Worm (Caenorhabditis elegans) whole organism, L4 larva: ENCODE results near the gene twk-8.

Source experiments
- F49E8.2 ChIP-seq: sonication (generic microtip); optimal IDR thresholded peaks from 2 replicates; lab custom pipeline; 2016; ENCODE audit warnings: missing compliant biosample characterization, mild to moderate bottlenecking, missing genetic modification characterization, borderline replicate concordance
- T20F7.1 ChIP-seq: fragments of 200-800 bp; sonication (Bioruptor generic); optimal IDR thresholded peaks from 2 replicates; lab custom pipeline; 2018; ENCODE audit warnings: mild to moderate bottlenecking, missing genetic modification characterization, missing compliant biosample characterization
- T26A8.4 ChIP-seq: fragments of 200-800 bp; sonication (Bioruptor generic); IDR thresholded peaks from 2 replicates; pipeline ENCODE4 v1.3.6; 2022; ENCODE audit warnings: missing genetic modification characterization, missing compliant biosample characterization
- Y48G9A.11 ChIP-seq: fragments of 200-800 bp; sonication (Bioruptor generic); IDR thresholded peaks from 2 replicates; pipeline ENCODE4 v1.3.6; 2022; ENCODE audit warnings: missing genetic modification reagents, missing genetic modification characterization, missing compliant biosample characterization
- Y75B8A.6 ChIP-seq: fragments of 200-800 bp; sonication (Bioruptor generic); IDR thresholded peaks from 2 replicates; pipeline ENCODE4 v1.3.6; 2022; ENCODE audit warnings: missing genetic modification reagents, missing genetic modification characterization, missing compliant biosample characterization
- aha-1 ChIP-seq: fragments of 150-350 bp; peaks from one replicate; lab custom pipeline; 2014; ENCODE audit warnings: missing biosample characterization, missing genetic modification characterization
- aly-2 ChIP-seq: sonication (generic microtip); optimal IDR thresholded peaks from 2 replicates; lab custom pipeline; 2018; ENCODE audit warnings: missing biosample characterization, missing genetic modification characterization
- ama-1 ChIP-seq: fragments of 150-350 bp; optimal IDR thresholded peaks from 2 replicates; lab custom pipeline; 2014; ENCODE audit warnings: inconsistent platforms, mixed read lengths
- attf-4 ChIP-seq: sonication (generic microtip); optimal IDR thresholded peaks from 3 replicates; lab custom pipeline; 2017; ENCODE audit warnings: missing biosample characterization, missing genetic modification characterization
- ceh-20 ChIP-seq: fragments of 200-800 bp; sonication (Bioruptor generic); IDR thresholded peaks from 2 replicates; pipeline ENCODE4 v1.3.6; 2022; ENCODE audit warnings: missing genetic modification reagents, missing genetic modification characterization, missing compliant biosample characterization
- ceh-32 ChIP-seq: sonication (generic microtip); optimal IDR thresholded peaks from 2 replicates; lab custom pipeline; 2016; ENCODE audit warnings: mild to moderate bottlenecking, missing genetic modification characterization, missing compliant biosample characterization; ENCODE audit not compliant: poor library complexity
- ces-1 ChIP-seq: fragments of 150-350 bp; sonication (generic microtip); optimal IDR thresholded peaks from 4 replicates; lab custom pipeline; 2014; ENCODE audit warnings: missing biosample characterization, missing genetic modification reagents, missing genetic modification characterization
- cey-2 ChIP-seq: sonication (generic microtip); optimal IDR thresholded peaks from 3 replicates; lab custom pipeline; 2017; ENCODE audit warnings: missing genetic modification characterization, mild to moderate bottlenecking, missing compliant biosample characterization, antibody characterized with exemption, borderline replicate concordance; ENCODE audit not compliant: insufficient read depth
- ctbp-1 ChIP-seq: fragments of 200-800 bp; sonication (Bioruptor generic); IDR thresholded peaks from 2 replicates; pipeline ENCODE4 v1.3.6; 2022; ENCODE audit warnings: missing genetic modification reagents, missing genetic modification characterization, missing compliant biosample characterization
- daf-12 ChIP-seq: fragments of 150-350 bp; optimal IDR thresholded peaks from 2 replicates; lab custom pipeline; 2014; ENCODE audit warnings: missing biosample characterization, missing genetic modification reagents, missing genetic modification characterization
- daf-8 ChIP-seq: fragments of 200-800 bp; sonication (Bioruptor generic); IDR thresholded peaks from 2 replicates; pipeline ENCODE4 v1.3.6; 2022; ENCODE audit warnings: missing genetic modification characterization, missing compliant biosample characterization
- dmd-8 ChIP-seq: fragments of 200-800 bp; sonication (Bioruptor generic); IDR thresholded peaks from 2 replicates; pipeline ENCODE4 v1.3.6; 2022; ENCODE audit warnings: missing genetic modification characterization, missing compliant biosample characterization
- egl-43 ChIP-seq: fragments of 200-800 bp; sonication (Bioruptor generic); IDR thresholded peaks from 2 replicates; pipeline ENCODE4 v1.3.6; 2022; ENCODE audit warnings: missing genetic modification reagents, missing genetic modification characterization, missing compliant biosample characterization
- fos-1 ChIP-seq: fragments of 150-350 bp; optimal IDR thresholded peaks from 2 replicates; lab custom pipeline; 2014; ENCODE audit warnings: missing biosample characterization, missing genetic modification characterization
- hlh-30 ChIP-seq: sonication (generic microtip); optimal IDR thresholded peaks from 2 replicates; lab custom pipeline; 2017; ENCODE audit warnings: antibody characterized with exemption, mild to moderate bottlenecking, missing genetic modification characterization, missing compliant biosample characterization; ENCODE audit not compliant: insufficient read depth
- jun-1 ChIP-seq: fragments of 150-350 bp; optimal IDR thresholded peaks from 2 replicates; lab custom pipeline; 2014; ENCODE audit warnings: missing biosample characterization, missing genetic modification reagents, missing genetic modification characterization
- lim-7 ChIP-seq: fragments of 200-800 bp; sonication (Bioruptor generic); IDR thresholded peaks from 2 replicates; pipeline ENCODE4 v1.3.6; 2022; ENCODE audit warnings: missing genetic modification characterization, missing compliant biosample characterization
- lin-1 ChIP-seq: fragments of 200-800 bp; sonication (Bioruptor generic); IDR thresholded peaks from 2 replicates; pipeline ENCODE4 v1.3.6; 2022; ENCODE audit warnings: missing genetic modification reagents, missing genetic modification characterization, missing compliant biosample characterization
- lin-13 ChIP-seq: fragments of 150-350 bp; optimal IDR thresholded peaks from 2 replicates; lab custom pipeline; 2014; ENCODE audit warnings: missing biosample characterization, missing genetic modification reagents, missing genetic modification characterization
- lin-38 ChIP-seq: fragments of 200-800 bp; sonication (Bioruptor generic); IDR thresholded peaks from 2 replicates; pipeline ENCODE4 v1.3.6; 2022; ENCODE audit warnings: missing genetic modification reagents, missing genetic modification characterization, missing compliant biosample characterization
- lsy-2 ChIP-seq, 2 experiments: fragments of 150-350 bp in 1 of 2; sonication (generic microtip) in 1 of 2; optimal IDR thresholded peaks; 2 replicates each; lab custom pipeline; 2014 to 2017; ENCODE audit warnings: missing biosample characterization in 2 of 2, missing genetic modification characterization in 2 of 2
- mdl-1 ChIP-seq, 2 experiments: fragments of 150-350 bp in 1 of 2; sonication (generic microtip) in 1 of 2; optimal IDR thresholded peaks; 2 replicates each; lab custom pipeline; 2014 to 2017; ENCODE audit warnings: missing biosample characterization in 2 of 2, missing genetic modification characterization in 2 of 2
- mes-2 ChIP-seq: sonication (generic microtip); optimal IDR thresholded peaks from 2 replicates; lab custom pipeline; 2016; ENCODE audit warnings: missing genotype, mild to moderate bottlenecking, missing genetic modification characterization, missing compliant biosample characterization; ENCODE audit not compliant: poor library complexity, severe bottlenecking
- nhr-10 ChIP-seq: fragments of 150-350 bp; optimal IDR thresholded peaks from 2 replicates; lab custom pipeline; 2014; ENCODE audit warnings: missing biosample characterization, missing genetic modification characterization
- nhr-111 ChIP-seq: fragments of 200-800 bp; sonication (Bioruptor generic); optimal IDR thresholded peaks from 2 replicates; lab custom pipeline; 2018; ENCODE audit warnings: mild to moderate bottlenecking, missing genetic modification characterization, missing compliant biosample characterization
- nhr-42 ChIP-seq: fragments of 200-800 bp; sonication (Bioruptor generic); IDR thresholded peaks from 2 replicates; pipeline ENCODE4 v1.3.6; 2022; ENCODE audit warnings: missing genetic modification characterization, missing compliant biosample characterization
- pqm-1 ChIP-seq: sonication (generic microtip); optimal IDR thresholded peaks from 2 replicates; lab custom pipeline; 2017; ENCODE audit warnings: missing biosample characterization, missing genetic modification characterization
- sdz-12 ChIP-seq: fragments of 200-800 bp; sonication (Bioruptor generic); optimal IDR thresholded peaks from 2 replicates; lab custom pipeline; 2018; ENCODE audit warnings: mild to moderate bottlenecking, missing genetic modification characterization, missing compliant biosample characterization
- set-16 ChIP-seq: fragments of 200-800 bp; sonication (Bioruptor generic); IDR thresholded peaks from 2 replicates; pipeline ENCODE4 v1.3.6; 2022; ENCODE audit warnings: missing genetic modification reagents, missing genetic modification characterization, missing compliant biosample characterization
- skn-1 ChIP-seq: fragments of 150-350 bp; optimal IDR thresholded peaks from 2 replicates; lab custom pipeline; 2014; ENCODE audit warnings: missing biosample characterization, missing genetic modification characterization
- unc-130 ChIP-seq: sonication (generic microtip); optimal IDR thresholded peaks from 2 replicates; lab custom pipeline; 2016; ENCODE audit warnings: missing genetic modification reagents, missing genetic modification characterization, missing compliant biosample characterization

twk-8 gene

DNA sequence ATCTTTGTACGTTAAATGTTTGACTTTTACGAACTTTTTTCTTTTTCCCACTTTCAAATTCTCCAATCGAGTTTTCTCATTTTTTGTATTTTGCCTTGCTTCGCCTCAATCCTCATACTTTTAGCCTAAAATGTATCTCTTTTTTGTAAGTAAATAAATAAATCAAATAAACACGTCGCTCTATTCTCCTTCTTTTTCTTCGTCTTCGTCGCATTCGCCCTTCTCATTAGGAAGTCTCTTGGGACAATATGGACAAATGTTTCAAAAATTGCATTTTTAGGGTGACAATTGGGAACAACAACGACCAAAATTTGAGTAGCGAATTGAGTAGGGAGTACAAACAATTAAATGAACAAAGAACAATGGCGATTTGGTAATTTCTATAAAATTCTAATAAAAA lies 9.9 kb downstream of the twk-8 start (continued):
- TF ChIP-seq cey-2 (tag; lab: Kevin White, UChicago) (no peak), nhr-42 (GFP tag; lab: Robert Waterston, UW) (no peak), fos-1 (tag; lab: Kevin White, UChicago) (no peak), lin-13 (GFP tag; lab: Kevin White, UChicago) (no peak), lin-38 (no peak), ctbp-1 (GFP tag; lab: Robert Waterston, UW) (peak; percentile 67; the same call in 1 of the 2 replicates), aha-1 (peak; percentile 66), nhr-10 (tag; lab: Kevin White, UChicago) (no peak), aly-2 (tag; lab: Kevin White, UChicago) (no peak), mdl-1 (tag; optimal IDR thresholded peaks at IDR 0.05; lab: Kevin White, UChicago) (no peak), lsy-2 (tag; optimal IDR thresholded peaks at IDR 0.05; lab: Kevin White, UChicago) (peak in 1 of 2 experiments; percentile 12), pqm-1 (tag; lab: Kevin White, UChicago) (no peak), dmd-8 (no peak), nhr-111 (GFP tag; lab: Kevin White, UChicago) (no peak), Y48G9A.11 (no peak), ces-1 (GFP tag; lab: Kevin White, UChicago) (peak; percentile 93), lim-7 (no peak), jun-1 (no peak), daf-12 (no peak)

DNA sequence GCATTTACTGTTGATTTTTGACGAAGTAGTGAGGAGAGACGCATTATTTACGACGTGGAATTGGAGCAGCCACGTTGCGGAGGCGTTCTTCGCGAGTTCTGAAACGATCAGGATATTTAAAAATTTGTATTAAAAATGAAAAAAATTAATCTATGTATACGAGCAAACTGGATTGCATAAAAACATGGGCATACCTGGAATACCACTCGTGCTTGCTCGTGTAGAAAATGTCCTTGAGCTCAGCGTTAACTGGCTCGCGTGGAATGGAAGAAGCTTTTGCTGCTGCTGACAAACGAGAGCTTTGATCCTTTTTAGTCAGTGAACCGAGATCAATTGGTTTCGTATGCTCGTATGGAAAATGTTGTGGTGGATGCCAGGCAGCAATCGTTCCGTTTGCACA lies 11.8 kb downstream of the twk-8 start, which contains the start of gene lpl-1:
Gene lpl-1 (minus strand): TSS at position 101 of the 400 bp plus-strand sequence.
- TF ChIP-seq sdz-12 (GFP tag; lab: Kevin White, UChicago) (no peak), ama-1 (lab: Kevin White, UChicago) (peak; percentile 6)

DNA sequence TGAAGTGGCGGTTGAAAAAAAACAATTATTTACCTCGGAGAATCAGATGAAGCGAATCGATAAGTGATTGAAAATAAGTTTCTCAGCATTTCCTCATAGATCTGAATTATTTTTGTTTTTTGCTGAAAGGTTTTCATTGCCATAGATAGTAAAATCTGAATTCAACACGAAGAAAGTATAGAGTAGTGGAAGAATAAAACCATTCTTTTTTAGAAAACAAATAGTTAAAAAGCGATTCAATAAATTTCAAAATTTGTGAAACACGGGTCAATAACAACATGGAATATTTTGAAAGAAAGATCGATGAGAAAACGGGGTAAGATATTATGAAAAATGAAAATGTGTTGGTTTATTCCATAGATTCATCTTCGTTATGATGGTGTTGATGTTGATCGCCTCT lies 12.2 kb downstream of the twk-8 start, which contains the start of gene mrpl-42:
Gene mrpl-42 (minus strand): TSS at position 101 of the 400 bp plus-strand sequence.
- TF ChIP-seq T26A8.4 (GFP tag; lab: Robert Waterston, UW) (no peak), jun-1 (no peak), egl-43 (GFP tag; lab: Robert Waterston, UW) (no peak), ceh-20 (no peak), lin-38 (no peak), lin-1 (GFP tag; lab: Robert Waterston, UW) (no peak)

DNA sequence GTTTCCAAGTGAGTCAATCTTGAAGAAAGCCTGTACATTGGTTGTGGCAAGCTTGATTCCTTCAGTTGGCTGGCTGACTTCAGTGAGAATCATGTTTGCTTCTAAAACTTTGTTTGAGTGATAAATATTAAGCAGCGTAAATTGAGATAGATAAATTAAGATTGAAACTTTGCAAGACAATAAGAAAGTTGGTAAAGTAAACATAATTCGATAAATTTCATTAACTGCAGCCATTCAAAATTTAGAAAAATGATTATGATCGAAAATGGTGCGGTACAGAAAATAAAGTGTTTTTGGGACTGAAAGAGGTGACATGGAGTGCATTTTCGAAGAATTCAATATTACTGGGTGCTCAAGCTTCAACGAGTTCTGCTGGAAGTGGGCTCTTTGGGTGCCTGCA lies 13.4 kb downstream of the twk-8 start, which contains the start of gene icln-1:
Gene icln-1 (minus strand): TSS at position 101 of the 400 bp plus-strand sequence.
- TF ChIP-seq unc-130 (no peak), ceh-32 (tag; lab: Kevin White, UChicago) (no peak), aha-1 (no peak), mes-2 (tag; lab: Kevin White, UChicago) (no peak), set-16 (no peak), hlh-30 (tag; lab: Kevin White, UChicago) (no peak), daf-8 (no peak), skn-1 (tag; lab: Kevin White, UChicago) (no peak), ama-1 (lab: Kevin White, UChicago) (no peak), attf-4 (tag; lab: Kevin White, UChicago) (no peak), T26A8.4 (GFP tag; lab: Robert Waterston, UW) (no peak), jun-1 (no peak), lin-13 (GFP tag; lab: Kevin White, UChicago) (no peak), F49E8.2 (tag; lab: Kevin White, UChicago) (no peak), Y75B8A.6 (GFP tag; lab: Robert Waterston, UW) (no peak), aly-2 (tag; lab: Kevin White, UChicago) (no peak), T20F7.1 (GFP tag; lab: Kevin White, UChicago) (no peak)
